Worm (Caenorhabditis elegans) whole organism, young adult: ENCODE results near the gene Y34B4A.7.
A peak's percentile ranks its signal among the peaks of the same experiment; 100 is the strongest.

Experiments
- B0019.2 ChIP-seq: fragments of 200-800 bp; sonication (Bioruptor generic); conservative IDR thresholded peaks from 2 replicates; pipeline ENCODE4 v1.3.6; 2022; ENCODE audit warnings: missing genetic modification reagents, missing genetic modification characterization, missing compliant biosample characterization
- B0261.1 ChIP-seq: sonication (generic microtip); optimal IDR thresholded peaks from 2 replicates; lab custom pipeline; 2016; ENCODE audit warnings: mild to moderate bottlenecking, missing genetic modification characterization, moderate library complexity, missing compliant biosample characterization
- D2030.7 ChIP-seq: fragments of 200-800 bp; sonication (Bioruptor generic); IDR thresholded peaks from 2 replicates; pipeline ENCODE4 v1.3.6; 2022; ENCODE audit warnings: missing genetic modification reagents, missing genetic modification characterization, missing compliant biosample characterization
- F33H1.4 ChIP-seq: fragments of 200-800 bp; sonication (Bioruptor generic); IDR thresholded peaks from 2 replicates; pipeline ENCODE4 v1.3.6; 2022; ENCODE audit warnings: missing genetic modification reagents, missing genetic modification characterization, missing compliant biosample characterization
- F52B5.7 ChIP-seq: sonication (generic microtip); optimal IDR thresholded peaks from 2 replicates; lab custom pipeline; 2016; ENCODE audit warnings: mild to moderate bottlenecking, missing genetic modification characterization, missing compliant biosample characterization
- T07F8.4 ChIP-seq: sonication (generic microtip); optimal IDR thresholded peaks from 2 replicates; lab custom pipeline; 2016; ENCODE audit warnings: mild to moderate bottlenecking, missing genetic modification characterization, moderate library complexity, missing compliant biosample characterization
- T26A5.8 ChIP-seq: sonication (generic microtip); optimal IDR thresholded peaks from 2 replicates; lab custom pipeline; 2016; ENCODE audit warnings: missing genetic modification characterization, missing compliant biosample characterization
- Y53F4B.3 ChIP-seq: fragments of 200-800 bp; sonication (Bioruptor generic); IDR thresholded peaks from 2 replicates; pipeline ENCODE4 v1.3.6; 2022; ENCODE audit warnings: missing genetic modification reagents, missing genetic modification characterization, missing compliant biosample characterization
- aptf-3 ChIP-seq: fragments of 200-800 bp; sonication (Bioruptor generic); IDR thresholded peaks from 2 replicates; pipeline ENCODE4 v1.3.6; 2022; ENCODE audit warnings: missing genetic modification characterization, missing compliant biosample characterization
- bed-2 ChIP-seq: fragments of 200-800 bp; sonication (Bioruptor generic); IDR thresholded peaks from 2 replicates; pipeline ENCODE4 v1.3.6; 2022; ENCODE audit warnings: missing genetic modification reagents, missing genetic modification characterization, missing compliant biosample characterization
- ceh-27 ChIP-seq: fragments of 200-800 bp; sonication (Bioruptor generic); optimal IDR thresholded peaks from 2 replicates; lab custom pipeline; 2018; ENCODE audit warnings: mild to moderate bottlenecking, missing genetic modification characterization, moderate library complexity, missing compliant biosample characterization
- ceh-40 ChIP-seq: fragments of 200-800 bp; sonication (Bioruptor generic); IDR thresholded peaks from 2 replicates; pipeline ENCODE4 v1.3.6; 2022; ENCODE audit warnings: missing genetic modification characterization, missing compliant biosample characterization
- ceh-58 ChIP-seq: fragments of 200-800 bp; sonication (Bioruptor generic); IDR thresholded peaks from 2 replicates; pipeline ENCODE4 v1.3.6; 2022; ENCODE audit warnings: missing genetic modification characterization, missing compliant biosample characterization
- die-1 ChIP-seq: sonication (generic microtip); optimal IDR thresholded peaks from 2 replicates; lab custom pipeline; 2016; ENCODE audit warnings: missing genotype, mild to moderate bottlenecking, missing genetic modification characterization, missing compliant biosample characterization
- dox-1 ChIP-seq: fragments of 200-800 bp; sonication (Bioruptor generic); IDR thresholded peaks from 2 replicates; pipeline ENCODE4 v1.3.6; 2022; ENCODE audit warnings: missing genetic modification reagents, missing genetic modification characterization, missing compliant biosample characterization
- dpff-1 ChIP-seq: sonication (generic microtip); optimal IDR thresholded peaks from 2 replicates; lab custom pipeline; 2017; ENCODE audit warnings: mild to moderate bottlenecking, missing genetic modification characterization, missing compliant biosample characterization
- egl-18 ChIP-seq: fragments of 200-800 bp; sonication (Bioruptor generic); IDR thresholded peaks from 2 replicates; pipeline ENCODE4 v1.3.6; 2022; ENCODE audit warnings: missing genetic modification reagents, missing genetic modification characterization, missing compliant biosample characterization
- egrh-3 ChIP-seq: fragments of 200-800 bp; sonication (Bioruptor generic); IDR thresholded peaks from 2 replicates; pipeline ENCODE4 v1.3.6; 2022; ENCODE audit warnings: missing genetic modification reagents, missing genetic modification characterization, missing compliant biosample characterization
- fkh-3 ChIP-seq: sonication (generic microtip); optimal IDR thresholded peaks from 2 replicates; lab custom pipeline; 2016; ENCODE audit warnings: mild to moderate bottlenecking, missing genetic modification characterization, missing compliant biosample characterization
- gei-17 ChIP-seq: fragments of 200-800 bp; sonication (Bioruptor generic); optimal IDR thresholded peaks from 2 replicates; lab custom pipeline; 2018; ENCODE audit warnings: mild to moderate bottlenecking, missing genetic modification characterization, missing compliant biosample characterization
- him-1 ChIP-seq: sonication (generic microtip); optimal IDR thresholded peaks from 2 replicates; lab custom pipeline; 2016; ENCODE audit warnings: missing genotype, missing genetic modification reagents, missing genetic modification characterization, missing compliant biosample characterization
- hlh-12 ChIP-seq: sonication (generic microtip); optimal IDR thresholded peaks from 2 replicates; lab custom pipeline; 2016; ENCODE audit warnings: missing genetic modification characterization, missing compliant biosample characterization
- hlh-26 ChIP-seq: fragments of 200-800 bp; sonication (Bioruptor generic); conservative IDR thresholded peaks from 2 replicates; pipeline ENCODE4 v1.3.6; 2022; ENCODE audit warnings: missing genetic modification reagents, missing genetic modification characterization, missing compliant biosample characterization
- hmg-1.2 ChIP-seq: fragments of 200-800 bp; sonication (Bioruptor generic); IDR thresholded peaks from 2 replicates; pipeline ENCODE4 v1.3.6; 2022; ENCODE audit warnings: missing genetic modification reagents, missing genetic modification characterization, missing compliant biosample characterization
- hmg-20 ChIP-seq: fragments of 200-800 bp; sonication (Bioruptor generic); IDR thresholded peaks from 2 replicates; pipeline ENCODE4 v1.3.6; 2022; ENCODE audit warnings: missing genetic modification reagents, missing genetic modification characterization, missing compliant biosample characterization
- lir-1 ChIP-seq: fragments of 200-800 bp; sonication (Bioruptor generic); conservative IDR thresholded peaks from 2 replicates; pipeline ENCODE4 v1.3.6; 2022; ENCODE audit warnings: missing genetic modification reagents, missing genetic modification characterization, missing compliant biosample characterization
- lsl-1 ChIP-seq: fragments of 200-800 bp; sonication (Bioruptor generic); optimal IDR thresholded peaks from 2 replicates; lab custom pipeline; 2018; ENCODE audit warnings: mild to moderate bottlenecking, missing genetic modification characterization, moderate library complexity, missing compliant biosample characterization
- lsy-27 ChIP-seq: sonication (generic microtip); optimal IDR thresholded peaks from 2 replicates; lab custom pipeline; 2017; ENCODE audit warnings: missing genetic modification characterization, mild to moderate bottlenecking, missing compliant biosample characterization, antibody characterized with exemption, missing genotype, borderline replicate concordance; ENCODE audit not compliant: insufficient read depth
- madf-10 ChIP-seq: sonication (generic microtip); optimal IDR thresholded peaks from 2 replicates; lab custom pipeline; 2016; ENCODE audit warnings: mild to moderate bottlenecking, missing genetic modification characterization, missing compliant biosample characterization
- madf-8 ChIP-seq: fragments of 200-800 bp; sonication (Bioruptor generic); conservative IDR thresholded peaks from 2 replicates; pipeline ENCODE4 v1.3.6; 2022; ENCODE audit warnings: missing genetic modification reagents, missing genetic modification characterization, missing compliant biosample characterization
- nfya-2 ChIP-seq: fragments of 200-800 bp; sonication (Bioruptor generic); IDR thresholded peaks from 2 replicates; pipeline ENCODE4 v1.3.6; 2022; ENCODE audit warnings: missing genetic modification reagents, missing genetic modification characterization, missing compliant biosample characterization
- nhr-120 ChIP-seq: fragments of 200-800 bp; sonication (Bioruptor generic); IDR thresholded peaks from 2 replicates; pipeline ENCODE4 v1.3.6; 2022; ENCODE audit warnings: missing genetic modification characterization, missing compliant biosample characterization
- nhr-27 ChIP-seq: fragments of 200-800 bp; sonication (Bioruptor generic); optimal IDR thresholded peaks from 2 replicates; lab custom pipeline; 2018; ENCODE audit warnings: mild to moderate bottlenecking, missing genetic modification characterization, moderate library complexity, missing compliant biosample characterization
- nhr-80 ChIP-seq: sonication (generic microtip); optimal IDR thresholded peaks from 2 replicates; lab custom pipeline; 2016; ENCODE audit warnings: missing genetic modification characterization, missing compliant biosample characterization
- repo-1 ChIP-seq: sonication (generic microtip); optimal IDR thresholded peaks from 2 replicates; lab custom pipeline; 2017; ENCODE audit warnings: mild to moderate bottlenecking, missing genetic modification characterization, missing compliant biosample characterization
- snpc-1.3 ChIP-seq: sonication (generic microtip); optimal IDR thresholded peaks from 2 replicates; lab custom pipeline; 2017; ENCODE audit warnings: missing genetic modification characterization, mild to moderate bottlenecking, missing compliant biosample characterization, antibody characterized with exemption, moderate library complexity, missing genotype, missing genetic modification reagents; ENCODE audit not compliant: insufficient read depth
- snpc-3.4 ChIP-seq: sonication (generic microtip); optimal IDR thresholded peaks from 2 replicates; lab custom pipeline; 2017; ENCODE audit warnings: missing genetic modification characterization, mild to moderate bottlenecking, missing compliant biosample characterization, antibody characterized with exemption, moderate library complexity, missing genotype, missing genetic modification reagents
- xnd-1 ChIP-seq: sonication (generic microtip); optimal IDR thresholded peaks from 2 replicates; lab custom pipeline; 2016; ENCODE audit warnings: missing genotype, missing genetic modification reagents, missing genetic modification characterization, missing compliant biosample characterization
- zfh-2 ChIP-seq: fragments of 200-800 bp; sonication (Bioruptor generic); conservative IDR thresholded peaks from 2 replicates; pipeline ENCODE4 v1.3.6; 2022; ENCODE audit warnings: missing genetic modification reagents, missing genetic modification characterization, missing compliant biosample characterization
- ztf-26 ChIP-seq: sonication (generic microtip); optimal IDR thresholded peaks from 2 replicates; lab custom pipeline; 2017; ENCODE audit warnings: missing genetic modification characterization, missing compliant biosample characterization
- ztf-3 ChIP-seq: fragments of 200-800 bp; sonication (Bioruptor generic); optimal IDR thresholded peaks from 2 replicates; lab custom pipeline; 2018; ENCODE audit warnings: mild to moderate bottlenecking, missing genetic modification characterization, missing compliant biosample characterization
- ztf-6 ChIP-seq: fragments of 200-800 bp; sonication (Bioruptor generic); IDR thresholded peaks from 2 replicates; pipeline ENCODE4 v1.3.6; 2022; ENCODE audit warnings: missing genetic modification reagents, missing genetic modification characterization, missing compliant biosample characterization

The Y34B4A.7 gene

DNA sequence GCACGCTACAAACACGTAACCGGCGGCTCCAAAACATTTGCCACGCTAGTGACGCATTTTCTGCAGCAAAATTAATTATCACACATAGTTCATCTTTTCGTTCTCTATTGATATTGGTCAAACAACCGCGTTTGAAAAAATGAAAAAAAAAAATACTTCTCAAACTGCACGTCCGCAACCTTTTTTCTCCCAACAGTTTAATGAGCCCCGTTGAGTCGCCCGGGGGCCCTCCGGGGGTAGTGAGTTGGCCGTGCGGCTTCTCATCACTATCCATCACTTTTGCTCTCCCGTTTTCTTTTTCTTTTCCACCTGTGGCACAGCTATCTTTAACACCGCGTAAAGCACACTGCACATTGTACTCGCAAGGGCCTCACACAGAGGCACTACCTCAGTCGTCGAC is 34.7 kb upstream of the Y34B4A.7 start:
- TF ChIP-seq zfh-2 (GFP tag; lab: Robert Waterston, UW) (0 out of 2 replicates have a peak, but pooled peaks have one; percentile 35), snpc-1.3 (tag; lab: Kevin White, UChicago) (no peak), ztf-26 (tag; lab: Kevin White, UChicago) (no peak), bed-2 (GFP tag; lab: Robert Waterston, UW) (no peak), repo-1 (tag; lab: Kevin White, UChicago) (no peak), gei-17 (GFP tag; lab: Kevin White, UChicago) (no peak), lsy-27 (tag; lab: Kevin White, UChicago) (no peak), aptf-3 (GFP tag; lab: Robert Waterston, UW) (0 out of 2 replicates have a peak, but pooled peaks have one; percentile 44), him-1 (tag; lab: Kevin White, UChicago) (no peak), F33H1.4 (GFP tag; lab: Robert Waterston, UW) (no peak), dox-1 (0 out of 2 replicates have a peak, but pooled peaks have one; percentile 45), nhr-80 (tag; lab: Kevin White, UChicago) (peak; percentile 17), ztf-6 (GFP tag; lab: Robert Waterston, UW) (no peak), lsl-1 (GFP tag; lab: Kevin White, UChicago) (no peak), egl-18 (no peak), xnd-1 (tag; lab: Kevin White, UChicago) (no peak), nhr-27 (tag; lab: Kevin White, UChicago) (no peak), lir-1 (GFP tag; lab: Robert Waterston, UW) (no peak), madf-8 (GFP tag; lab: Robert Waterston, UW) (no peak)

DNA sequence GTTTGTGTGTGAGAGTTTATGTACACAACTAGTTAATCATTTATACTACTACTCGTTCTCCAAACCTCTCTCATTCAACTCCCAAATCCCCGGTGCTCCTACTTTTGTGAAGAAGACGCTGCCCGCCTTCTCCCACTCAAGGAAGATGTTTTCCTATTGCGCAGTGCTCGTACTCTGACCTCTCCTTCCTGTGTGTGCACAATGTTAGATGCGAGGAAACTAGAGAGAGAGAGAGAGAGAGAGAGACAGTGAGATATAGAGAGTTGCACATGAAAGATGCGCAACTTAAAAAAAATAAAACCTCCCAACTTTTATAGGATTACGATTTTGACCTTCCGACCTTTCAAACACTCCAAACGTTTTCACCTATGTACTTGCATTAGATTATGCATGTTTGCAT is 33.6 kb upstream of the Y34B4A.7 start:
- TF ChIP-seq nhr-80 (tag; lab: Kevin White, UChicago) (no peak), snpc-3.4 (no peak), T07F8.4 (tag; lab: Kevin White, UChicago) (no peak), hlh-26 (GFP tag; lab: Robert Waterston, UW) (no peak), B0019.2 (no peak), ceh-27 (peak; percentile 15), dpff-1 (tag; lab: Kevin White, UChicago) (no peak), hmg-1.2 (GFP tag; lab: Robert Waterston, UW) (peak; percentile 33; the same call in 1 of the 2 replicates)
- TF ChIP-seq, all 124 proteins: peak for 2

DNA sequence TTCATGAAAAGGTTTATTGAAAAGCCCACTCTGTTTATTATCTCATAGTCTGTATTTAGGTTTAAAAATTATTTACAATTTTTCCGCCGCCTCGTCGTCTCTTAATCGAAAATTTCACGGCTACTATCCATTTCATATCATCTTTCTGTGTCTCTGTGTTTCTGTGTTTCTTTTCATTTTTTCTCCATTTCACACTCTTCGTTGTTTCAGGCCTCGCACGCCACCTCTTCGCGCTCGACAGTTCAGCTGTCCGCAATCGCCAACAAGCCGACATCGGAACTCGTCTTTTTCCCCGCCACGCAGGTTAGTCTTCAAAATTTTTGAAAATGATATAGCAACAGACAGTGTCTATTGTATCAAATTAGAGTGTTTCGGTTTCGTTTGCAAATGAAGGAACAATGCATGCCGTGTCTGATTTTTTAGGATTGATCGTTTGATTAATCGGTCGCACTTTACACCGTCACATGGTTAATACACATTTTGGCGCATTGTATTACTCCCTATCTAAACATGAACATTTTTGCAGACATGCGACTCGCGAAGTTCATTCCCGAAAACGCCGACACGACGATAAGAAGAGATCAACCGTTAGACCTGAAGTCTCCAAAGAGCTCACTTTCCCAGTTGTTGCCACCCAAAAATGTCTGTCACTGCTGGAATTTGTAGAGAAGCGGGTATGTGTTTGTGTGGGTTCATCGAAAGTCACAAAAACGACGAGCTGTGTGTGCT is 33.0 kb upstream of the Y34B4A.7 start:
- no peak for TF ChIP-seq D2030.7
- TF ChIP-seq B0261.1 (tag; lab: Kevin White, UChicago): no peak
- TF ChIP-seq madf-10 (tag; lab: Kevin White, UChicago): no peak
- TF ChIP-seq nhr-80 (tag; lab: Kevin White, UChicago): peak; percentile 33
- no peak for TF ChIP-seq him-1 (tag; lab: Kevin White, UChicago)
- no peak for TF ChIP-seq hmg-20 (GFP tag; lab: Robert Waterston, UW)

DNA sequence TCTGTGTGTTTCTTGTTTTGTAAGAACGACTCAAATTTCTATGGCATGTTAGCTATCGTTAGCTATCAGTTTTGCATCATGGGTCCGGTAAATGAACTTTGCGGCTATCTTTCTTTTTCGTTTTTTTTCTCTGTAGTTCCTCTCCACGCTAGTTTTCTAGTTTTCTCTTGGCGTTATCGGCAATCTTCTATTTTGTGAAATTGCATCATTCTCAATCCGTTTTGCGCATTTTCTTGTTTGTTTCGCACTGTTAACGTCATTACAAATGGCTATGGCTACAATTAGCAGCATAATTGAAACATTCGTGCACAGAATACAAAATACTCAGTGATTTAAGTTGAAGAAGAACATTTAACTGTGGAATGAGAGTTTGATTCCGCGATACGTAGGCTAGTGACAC is 31.1 kb upstream of the Y34B4A.7 start:
- TF ChIP-seq lir-1 (GFP tag; lab: Robert Waterston, UW): no peak
- no peak for TF ChIP-seq nhr-120 (GFP tag; lab: Robert Waterston, UW)
- no peak for TF ChIP-seq ceh-40 (GFP tag; lab: Robert Waterston, UW)
- TF ChIP-seq hmg-20 (GFP tag; lab: Robert Waterston, UW): no peak
- no peak for TF ChIP-seq F33H1.4 (GFP tag; lab: Robert Waterston, UW)
- TF ChIP-seq F52B5.7 (tag; lab: Kevin White, UChicago): no peak
- no peak for TF ChIP-seq Y53F4B.3 (GFP tag; lab: Robert Waterston, UW)
- no peak for TF ChIP-seq B0261.1 (tag; lab: Kevin White, UChicago)
- TF ChIP-seq B0019.2: no peak
- TF ChIP-seq die-1 (tag; lab: Kevin White, UChicago): no peak
- TF ChIP-seq T26A5.8 (tag; lab: Kevin White, UChicago): no peak
- TF ChIP-seq ceh-58 (GFP tag; lab: Robert Waterston, UW): no peak
- no peak for TF ChIP-seq hlh-12 (tag; lab: Kevin White, UChicago)
- TF ChIP-seq gei-17 (GFP tag; lab: Kevin White, UChicago): no peak
- TF ChIP-seq dox-1: no peak
- TF ChIP-seq egrh-3 (GFP tag; lab: Robert Waterston, UW): no peak
- no peak for TF ChIP-seq nfya-2 (GFP tag; lab: Robert Waterston, UW)
- no peak for TF ChIP-seq ztf-3
- TF ChIP-seq fkh-3 (tag; lab: Kevin White, UChicago): no peak
